Worm (Caenorhabditis elegans) whole organism, L1 larva: ENCODE measurements around the gene F31F7.1.

Experiments used
- C16A3.4 ChIP-seq: fragments of 150-350 bp; optimal IDR thresholded peaks from 2 replicates; lab custom pipeline; 2014; ENCODE audit warnings: missing biosample characterization, missing genetic modification characterization
- F16B12.6 ChIP-seq: fragments of 150-350 bp; optimal IDR thresholded peaks from 2 replicates; lab custom pipeline; 2014; ENCODE audit warnings: missing biosample characterization, missing genetic modification characterization
- Y116A8C.19 ChIP-seq: sonication (generic microtip); optimal IDR thresholded peaks from 2 replicates; lab custom pipeline; 2016; ENCODE audit warnings: missing compliant biosample characterization, missing genetic modification characterization, borderline replicate concordance
- aha-1 ChIP-seq: fragments of 150-350 bp; optimal IDR thresholded peaks from 2 replicates; lab custom pipeline; 2014; ENCODE audit warnings: missing biosample characterization, missing genetic modification characterization
- ama-1 ChIP-seq: fragments of 150-350 bp; optimal IDR thresholded peaks from 2 replicates; lab custom pipeline; 2014
- blmp-1 ChIP-seq: fragments of 150-350 bp; optimal IDR thresholded peaks from 2 replicates; lab custom pipeline; 2014; ENCODE audit warnings: missing biosample characterization, missing genetic modification characterization
- ceh-8 ChIP-seq: fragments of 200-800 bp; sonication (Bioruptor generic); optimal IDR thresholded peaks from 2 replicates; lab custom pipeline; 2018; ENCODE audit warnings: mild to moderate bottlenecking, missing genetic modification characterization, moderate library complexity, missing compliant biosample characterization
- ceh-82 ChIP-seq, 3 experiments: fragments of 150-350 bp in 1 of 3; sonication (generic microtip) in 2 of 3; optimal IDR thresholded peaks; 2 replicates each; lab custom pipeline; 2014 to 2017; ENCODE audit warnings: missing biosample characterization in 3 of 3, missing genetic modification characterization in 3 of 3
- ceh-88 ChIP-seq: fragments of 200-800 bp; sonication (Bioruptor generic); IDR thresholded peaks from 2 replicates; pipeline ENCODE4 v1.3.6; 2022; ENCODE audit warnings: missing genetic modification characterization, missing compliant biosample characterization
- ceh-90 ChIP-seq: sonication (generic microtip); optimal IDR thresholded peaks from 2 replicates; lab custom pipeline; 2016; ENCODE audit warnings: missing genetic modification characterization, missing compliant biosample characterization
- dpl-1 ChIP-seq, 3 experiments: fragments of 150-350 bp in 2 of 3; sonication (generic microtip) in 1 of 3; optimal IDR thresholded peaks; 2 replicates each; lab custom pipeline; 2014 to 2017; ENCODE audit warnings: missing biosample characterization in 3 of 3, missing genetic modification characterization in 3 of 3, missing genetic modification reagents in 3 of 3
- dsc-1 ChIP-seq: sonication (generic microtip); optimal IDR thresholded peaks from 2 replicates; lab custom pipeline; 2016; ENCODE audit warnings: mild to moderate bottlenecking, missing genetic modification characterization, missing compliant biosample characterization
- efl-1 ChIP-seq, 4 experiments: fragments of 150-350 bp; optimal IDR thresholded peaks in 3 of 4; peaks in 1 of 4; 1 replicate in 1 of 4; 2 replicates in 3 of 4; lab custom pipeline; 2014; ENCODE audit warnings: missing biosample characterization in 2 of 4, missing genetic modification characterization in 2 of 4, missing genetic modification reagents in 2 of 4
- egl-27 ChIP-seq, 2 experiments: fragments of 150-350 bp in 1 of 2; sonication (generic microtip); optimal IDR thresholded peaks; 3 replicates each; lab custom pipeline; 2017 to 2018; ENCODE audit warnings: missing biosample characterization in 2 of 2, missing genetic modification characterization in 2 of 2, missing genetic modification reagents in 2 of 2
- elt-2 ChIP-seq: sonication (generic microtip); optimal IDR thresholded peaks from 2 replicates; lab custom pipeline; 2016; ENCODE audit warnings: missing genetic modification characterization, mild to moderate bottlenecking, inconsistent platforms, missing compliant biosample characterization, missing genetic modification reagents
- elt-3 ChIP-seq, 6 experiments: fragments of 150-350 bp in 1 of 6; sonication (generic microtip); optimal IDR thresholded peaks; 2 replicates each; lab custom pipeline; 2017 to 2018; ENCODE audit warnings: missing biosample characterization in 6 of 6, missing genetic modification characterization in 6 of 6, inconsistent platforms in 1 of 6
- ets-5 ChIP-seq: fragments of 200-800 bp; sonication (Bioruptor generic); IDR thresholded peaks from 2 replicates; pipeline ENCODE4 v1.3.6; 2022; ENCODE audit warnings: missing genetic modification characterization, missing compliant biosample characterization
- fkh-4 ChIP-seq: sonication (generic microtip); optimal IDR thresholded peaks from 2 replicates; lab custom pipeline; 2016; ENCODE audit warnings: missing compliant biosample characterization, missing genetic modification characterization, borderline replicate concordance
- fkh-8 ChIP-seq: sonication (generic microtip); optimal IDR thresholded peaks from 2 replicates; lab custom pipeline; 2016; ENCODE audit warnings: mild to moderate bottlenecking, missing genetic modification characterization, missing compliant biosample characterization
- grh-1 ChIP-seq: fragments of 200-800 bp; sonication (Bioruptor generic); IDR thresholded peaks from 2 replicates; pipeline ENCODE4 v1.3.6; 2022; ENCODE audit warnings: missing genetic modification reagents, missing genetic modification characterization, missing compliant biosample characterization
- hlh-17 ChIP-seq: fragments of 200-800 bp; sonication (Bioruptor generic); optimal IDR thresholded peaks from 2 replicates; lab custom pipeline; 2018; ENCODE audit warnings: missing genetic modification characterization, mild to moderate bottlenecking, missing compliant biosample characterization, moderate library complexity, borderline replicate concordance
- irx-1 ChIP-seq: sonication (generic microtip); optimal IDR thresholded peaks from 2 replicates; lab custom pipeline; 2016; ENCODE audit warnings: missing genetic modification characterization, missing compliant biosample characterization
- lin-13 ChIP-seq: fragments of 150-350 bp; optimal IDR thresholded peaks from 2 replicates; lab custom pipeline; 2014; ENCODE audit warnings: missing biosample characterization, missing genetic modification reagents, missing genetic modification characterization
- lin-35 ChIP-seq, 2 experiments: fragments of 150-350 bp; optimal IDR thresholded peaks; 2 replicates each; lab custom pipeline; 2014; ENCODE audit warnings: missing biosample characterization in 2 of 2, missing genetic modification characterization in 2 of 2, missing genetic modification reagents in 2 of 2
- lir-3 ChIP-seq: sonication (generic microtip); optimal IDR thresholded peaks from 2 replicates; lab custom pipeline; 2016; ENCODE audit warnings: mild to moderate bottlenecking, missing genetic modification characterization, moderate library complexity, missing compliant biosample characterization; ENCODE audit not compliant: poor library complexity
- lsy-2 ChIP-seq, 2 experiments: fragments of 150-350 bp; optimal IDR thresholded peaks; 2 replicates each; lab custom pipeline; 2014; ENCODE audit warnings: missing biosample characterization in 2 of 2, missing genetic modification characterization in 2 of 2
- mab-9 ChIP-seq: fragments of 200-800 bp; sonication (Bioruptor generic); IDR thresholded peaks from 2 replicates; pipeline ENCODE4 v1.3.6; 2022; ENCODE audit warnings: missing genetic modification reagents, missing genetic modification characterization, missing compliant biosample characterization
- mdl-1 ChIP-seq, 2 experiments: fragments of 150-350 bp; optimal IDR thresholded peaks; 2 replicates each; lab custom pipeline; 2014 to 2017; ENCODE audit warnings: missing biosample characterization in 2 of 2, missing genetic modification characterization in 2 of 2, inconsistent platforms in 1 of 2
- mef-2 ChIP-seq: fragments of 150-350 bp; optimal IDR thresholded peaks from 2 replicates; lab custom pipeline; 2014; ENCODE audit warnings: missing biosample characterization, missing genetic modification characterization
- nhr-11 ChIP-seq: fragments of 150-350 bp; optimal IDR thresholded peaks from 2 replicates; lab custom pipeline; 2014; ENCODE audit warnings: missing biosample characterization, missing genetic modification characterization
- nhr-19 ChIP-seq: fragments of 200-800 bp; sonication (Bioruptor generic); conservative IDR thresholded peaks from 2 replicates; pipeline ENCODE4 v1.3.6; 2022; ENCODE audit warnings: missing genetic modification characterization, missing compliant biosample characterization
- nhr-20 ChIP-seq: sonication (generic microtip); optimal IDR thresholded peaks from 2 replicates; lab custom pipeline; 2016; ENCODE audit warnings: mild to moderate bottlenecking, missing genetic modification characterization, missing compliant biosample characterization
- nhr-47 ChIP-seq: sonication (generic microtip); optimal IDR thresholded peaks from 2 replicates; lab custom pipeline; 2016; ENCODE audit warnings: mild to moderate bottlenecking, missing genetic modification characterization, moderate library complexity, missing compliant biosample characterization
- nhr-76 ChIP-seq: sonication (generic microtip); optimal IDR thresholded peaks from 2 replicates; lab custom pipeline; 2017; ENCODE audit warnings: missing biosample characterization, missing genetic modification characterization
- nhr-77 ChIP-seq: fragments of 150-350 bp; optimal IDR thresholded peaks from 2 replicates; lab custom pipeline; 2014; ENCODE audit warnings: missing biosample characterization, missing genetic modification characterization
- nhr-84 ChIP-seq: sonication (generic microtip); optimal IDR thresholded peaks from 2 replicates; lab custom pipeline; 2017; ENCODE audit warnings: missing biosample characterization, missing genetic modification characterization
- pag-3 ChIP-seq: sonication (generic microtip); optimal IDR thresholded peaks from 2 replicates; lab custom pipeline; 2017; ENCODE audit warnings: missing genetic modification characterization, mild to moderate bottlenecking, missing compliant biosample characterization, antibody characterized with exemption, borderline replicate concordance; ENCODE audit not compliant: insufficient read depth
- rnt-1 ChIP-seq: sonication (generic microtip); optimal IDR thresholded peaks from 2 replicates; lab custom pipeline; 2016; ENCODE audit warnings: mild to moderate bottlenecking, missing genetic modification characterization, moderate library complexity, missing compliant biosample characterization
- snu-23 ChIP-seq: sonication (generic microtip); optimal IDR thresholded peaks from 2 replicates; lab custom pipeline; 2016; ENCODE audit warnings: missing genetic modification characterization, missing compliant biosample characterization
- sox-4 ChIP-seq: sonication (generic microtip); optimal IDR thresholded peaks from 2 replicates; lab custom pipeline; 2016; ENCODE audit warnings: missing genetic modification characterization, missing compliant biosample characterization
- sptf-1 ChIP-seq: fragments of 150-350 bp; optimal IDR thresholded peaks from 2 replicates; lab custom pipeline; 2014; ENCODE audit warnings: missing biosample characterization, missing genetic modification characterization
- sup-37 ChIP-seq: fragments of 200-800 bp; sonication (Bioruptor generic); optimal IDR thresholded peaks from 2 replicates; lab custom pipeline; 2018; ENCODE audit warnings: mild to moderate bottlenecking, missing genetic modification characterization, missing compliant biosample characterization
- swsn-7 ChIP-seq: sonication (generic microtip); optimal IDR thresholded peaks from 2 replicates; lab custom pipeline; 2016; ENCODE audit warnings: missing genetic modification characterization, missing compliant biosample characterization
- unc-130 ChIP-seq: fragments of 150-350 bp; optimal IDR thresholded peaks from 2 replicates; lab custom pipeline; 2017; ENCODE audit warnings: missing biosample characterization, missing genetic modification characterization, inconsistent platforms
- unc-30 ChIP-seq: sonication (generic microtip); optimal IDR thresholded peaks from 2 replicates; lab custom pipeline; 2017; ENCODE audit warnings: missing biosample characterization, missing genetic modification characterization
- unc-62 ChIP-seq: fragments of 150-350 bp; optimal IDR thresholded peaks from 2 replicates; lab custom pipeline; 2014; ENCODE audit warnings: missing biosample characterization, missing genetic modification reagents, missing genetic modification characterization
- unc-86 ChIP-seq: sonication (generic microtip); optimal IDR thresholded peaks from 2 replicates; lab custom pipeline; 2016; ENCODE audit warnings: missing genetic modification characterization, missing compliant biosample characterization
- xbp-1 ChIP-seq: sonication (generic microtip); optimal IDR thresholded peaks from 2 replicates; lab custom pipeline; 2016; ENCODE audit warnings: missing genetic modification characterization, missing compliant biosample characterization
- zag-1 ChIP-seq: fragments of 150-350 bp; optimal IDR thresholded peaks from 2 replicates; lab custom pipeline; 2014; ENCODE audit warnings: missing biosample characterization, missing genetic modification characterization
- zip-4 ChIP-seq: fragments of 200-800 bp; sonication (Bioruptor generic); optimal IDR thresholded peaks from 2 replicates; lab custom pipeline; 2018; ENCODE audit warnings: mild to moderate bottlenecking, missing genetic modification characterization, moderate library complexity, missing compliant biosample characterization
- ztf-11 ChIP-seq, 2 experiments: sonication (generic microtip); optimal IDR thresholded peaks; 2 replicates each; lab custom pipeline; 2016 to 2017; ENCODE audit warnings: missing genetic modification characterization in 2 of 2, missing biosample characterization in 1 of 2, missing compliant biosample characterization in 1 of 2
- ztf-4 ChIP-seq: fragments of 150-350 bp; optimal IDR thresholded peaks from 2 replicates; lab custom pipeline; 2014; ENCODE audit warnings: missing biosample characterization, missing genetic modification characterization

Gene F31F7.1

DNA sequence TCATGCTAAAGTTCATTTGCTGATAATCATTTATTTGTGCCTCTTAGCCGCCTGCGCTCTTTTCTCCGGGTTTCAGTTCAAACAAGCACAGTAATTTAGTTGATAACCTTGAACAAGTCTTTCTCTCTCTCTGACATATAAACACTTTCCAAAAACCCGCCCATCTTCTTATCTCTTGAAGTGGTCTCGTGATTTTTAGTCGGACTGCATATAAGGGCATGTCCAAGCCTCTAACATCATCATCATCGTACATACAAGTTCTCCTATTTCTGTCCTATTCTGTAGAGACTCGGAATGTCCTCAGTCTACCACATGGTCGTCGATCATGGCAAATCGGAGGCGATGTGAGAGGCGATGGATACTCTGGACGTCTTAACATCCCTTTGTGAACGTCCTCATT, at the start of gene F31F7.1:
F31F7.1 (plus strand) TSS at position 235 of the 400 bp plus-strand sequence.
- TF ChIP-seq mab-9 (GFP tag; lab: Robert Waterston, UW) (no peak), zag-1 (tag; lab: Kevin White, UChicago) (no peak), ceh-82 (tag; optimal IDR thresholded peaks at IDR 0.05; lab: Kevin White, UChicago) (no peak), unc-30 (tag; lab: Kevin White, UChicago) (no peak), irx-1 (no peak), nhr-11 (tag; lab: Kevin White, UChicago) (no peak), dpl-1 (GFP tag; optimal IDR thresholded peaks at IDR 0.05; lab: Kevin White, UChicago) (peak in 1 of 3 experiments; percentile 23), unc-130 (tag; lab: Kevin White, UChicago) (peak; percentile 68), hlh-17 (no peak), F16B12.6 (tag; lab: Kevin White, UChicago) (no peak), efl-1 (optimal IDR thresholded peaks at IDR 0.05; lab: Kevin White, UChicago) (no peak), efl-1 (GFP tag; optimal IDR thresholded peaks at IDR 0.05 in 1 of 2; lab: Kevin White, UChicago) (peak in 1 of 2 experiments; percentile 71), blmp-1 (tag; lab: Kevin White, UChicago) (peak; percentile 31), fkh-4 (tag; lab: Kevin White, UChicago) (no peak), nhr-84 (no peak), lsy-2 (tag; optimal IDR thresholded peaks at IDR 0.05; lab: Kevin White, UChicago) (peak in 1 of 2 experiments; percentile 58), lin-13 (GFP tag; lab: Kevin White, UChicago) (no peak), snu-23 (peak; percentile 57), sptf-1 (tag; lab: Kevin White, UChicago) (no peak), lir-3 (no peak), ceh-90 (tag; lab: Kevin White, UChicago) (no peak), pag-3 (no peak), ztf-11 (tag; optimal IDR thresholded peaks at IDR 0.05; lab: Kevin White, UChicago) (no peak), mdl-1 (tag; optimal IDR thresholded peaks at IDR 0.05; lab: Kevin White, UChicago) (peak in 1 of 2 experiments; percentile 74), nhr-47 (peak; percentile 3), ama-1 (lab: Kevin White, UChicago) (peak; percentile 75), mef-2 (tag; lab: Kevin White, UChicago) (no peak), nhr-20 (tag; lab: Kevin White, UChicago) (peak; percentile 76), C16A3.4 (tag; lab: Kevin White, UChicago) (peak; percentile 25), zip-4 (GFP tag; lab: Kevin White, UChicago) (no peak), unc-86 (tag; lab: Kevin White, UChicago) (no peak), aha-1 (tag; lab: Kevin White, UChicago) (no peak), fkh-8 (tag; lab: Kevin White, UChicago) (no peak), swsn-7 (no peak), sox-4 (tag; lab: Kevin White, UChicago) (no peak), ceh-8 (no peak), Y116A8C.19 (no peak), rnt-1 (tag; lab: Kevin White, UChicago) (no peak), unc-62 (GFP tag; lab: Kevin White, UChicago) (no peak), xbp-1 (no peak), ceh-88 (GFP tag; lab: Robert Waterston, UW) (no peak), nhr-19 (GFP tag; lab: Robert Waterston, UW) (peak; percentile 59), ets-5 (GFP tag; lab: Robert Waterston, UW) (no peak), lin-35 (GFP tag; optimal IDR thresholded peaks at IDR 0.05; lab: Kevin White, UChicago) (peak in 1 of 2 experiments; percentile 75), ztf-4 (no peak), dsc-1 (no peak), elt-2 (peak; percentile 95), grh-1 (GFP tag; lab: Robert Waterston, UW) (peak; percentile 65), sup-37 (GFP tag; lab: Kevin White, UChicago) (no peak), elt-3 (tag; optimal IDR thresholded peaks at IDR 0.05; lab: Kevin White, UChicago) (peak in 5 of 6 experiments; percentile 25 to 88 (median 66)), nhr-77 (tag; lab: Kevin White, UChicago) (peak; percentile 25), nhr-76 (tag; lab: Kevin White, UChicago) (no peak), egl-27 (tag; optimal IDR thresholded peaks at IDR 0.05; lab: Kevin White, UChicago) (no peak)
